In genomic region chr3L:10678545-10679067, dm6 we compare ENCODE assay signal across 1 fruit fly cellular context.
TF ChIP-seq lines count a peak whose summit lies in the region.

No protein-coding gene starts in this region.

TF ChIP-seq in whole organism, embryonic, 481 proteins besides CTCF, POLR2A, EP300 and RAD21 (continued from another document and continues in another):
- peak; percentile 91 for TF ChIP-seq Dbx (GFP tag; IDR thresholded peaks at IDR 0.05; lab: Robert Waterston, UW)
- TF ChIP-seq CG2199 (GFP tag; IDR thresholded peaks at IDR 0.05; lab: Robert Waterston, UW) = peak; percentile 89; the same call in 1 of the 3 replicates
- peak; percentile 96 for TF ChIP-seq CG10209 (GFP tag; optimal IDR thresholded peaks at IDR 0.05; lab: Kevin White, UChicago)
- TF ChIP-seq CG12155 (GFP tag; optimal IDR thresholded peaks at IDR 0.05; lab: Kevin White, UChicago) = peak; percentile 85
- no peak for TF ChIP-seq Lpt (GFP tag; optimal IDR thresholded peaks at IDR 0.05; lab: Kevin White, UChicago)
- peak; percentile 90 for TF ChIP-seq Blimp-1 (GFP tag; optimal IDR thresholded peaks at IDR 0.05; lab: Kevin White, UChicago)
- TF ChIP-seq zfh2 (GFP tag; optimal IDR thresholded peaks at IDR 0.05; lab: Kevin White, UChicago) = peak; percentile 90
- TF ChIP-seq CG32532 (GFP tag; IDR thresholded peaks at IDR 0.05; lab: Robert Waterston, UW) = peak; percentile 93
- peak; percentile 92 for TF ChIP-seq CG32772 (GFP tag; IDR thresholded peaks at IDR 0.05; lab: Robert Waterston, UW)
- peak; percentile 84 to 91 for TF ChIP-seq chif (GFP tag; optimal IDR thresholded peaks at IDR 0.05; lab: Kevin White, UChicago)
- TF ChIP-seq Dip3 (GFP tag; optimal IDR thresholded peaks at IDR 0.05; lab: Kevin White, UChicago) = peak; percentile 87
- TF ChIP-seq CG33557 (GFP tag; optimal IDR thresholded peaks at IDR 0.05; lab: Kevin White, UChicago) = peak; percentile 91
- peak; percentile 87 for TF ChIP-seq CG15514 (GFP tag; optimal IDR thresholded peaks at IDR 0.05; lab: Kevin White, UChicago)
- peak; percentile 93 for TF ChIP-seq CG13894 (tag; optimal IDR thresholded peaks at IDR 0.05; lab: Kevin White, UChicago)
- TF ChIP-seq ro (GFP tag; IDR thresholded peaks at IDR 0.05; lab: Robert Waterston, UW) = peak; percentile 93; the same call in 1 of the 2 replicates
- 0 out of 2 replicates have a peak, but pooled peaks have one; percentile 54 for TF ChIP-seq Lim3 (GFP tag; IDR thresholded peaks at IDR 0.05; lab: Robert Waterston, UW)
- peak; percentile 87 for TF ChIP-seq ken (GFP tag; IDR thresholded peaks at IDR 0.05; lab: Robert Waterston, UW)
- peak; percentile 91 for TF ChIP-seq Ssrp (tag; optimal IDR thresholded peaks at IDR 0.05; lab: Kevin White, UChicago)
- TF ChIP-seq CG8765 (GFP tag; IDR thresholded peaks at IDR 0.05; lab: Robert Waterston, UW) = peak; percentile 81
- peak; percentile 98 for TF ChIP-seq Adf1 (GFP tag; IDR thresholded peaks at IDR 0.05; lab: Robert Waterston, UW)
- TF ChIP-seq E2f2 (GFP tag; IDR thresholded peaks at IDR 0.05; lab: Robert Waterston, UW) = peak; percentile 80; the same call in 1 of the 2 replicates
- TF ChIP-seq HLH3B (GFP tag; IDR thresholded peaks at IDR 0.05; lab: Robert Waterston, UW) = peak; percentile 93
- TF ChIP-seq CG34376 (GFP tag; optimal IDR thresholded peaks at IDR 0.05; lab: Kevin White, UChicago) = peak; percentile 92
- TF ChIP-seq gcm (GFP tag; optimal IDR thresholded peaks at IDR 0.05; lab: Kevin White, UChicago) = peak; percentile 98
- peak; percentile 89 for TF ChIP-seq CG17385 (GFP tag; optimal IDR thresholded peaks at IDR 0.05; lab: Kevin White, UChicago)
- TF ChIP-seq Hmr (GFP tag; optimal IDR thresholded peaks at IDR 0.05; lab: Kevin White, UChicago) = peak; percentile 98
- peak; percentile 94 for TF ChIP-seq CG34422 (GFP tag; IDR thresholded peaks at IDR 0.05; lab: Robert Waterston, UW)
- TF ChIP-seq vfl (GFP tag; optimal IDR thresholded peaks at IDR 0.05; lab: Kevin White, UChicago) = peak; percentile 77
- TF ChIP-seq CG11696 (GFP tag; IDR thresholded peaks at IDR 0.05; lab: Robert Waterston, UW) = peak; percentile 99
- TF ChIP-seq inv (GFP tag; IDR thresholded peaks at IDR 0.05; lab: Robert Waterston, UW; ENCODE audit: partially characterized antibody) = no peak
- no peak for TF ChIP-seq ato (GFP tag; IDR thresholded peaks at IDR 0.05; lab: Robert Waterston, UW; ENCODE audit: partially characterized antibody)
- TF ChIP-seq gsb-n (tag; optimal IDR thresholded peaks at IDR 0.05; lab: Kevin White, UChicago) = peak; percentile 97
- TF ChIP-seq Rx (GFP tag; IDR thresholded peaks at IDR 0.05; lab: Robert Waterston, UW) = peak; percentile 48; the same call in 1 of the 2 replicates
- TF ChIP-seq eyg (GFP tag; optimal IDR thresholded peaks at IDR 0.05; lab: Kevin White, UChicago) = peak; percentile 76
- peak; percentile 96 for TF ChIP-seq run (tag; optimal IDR thresholded peaks at IDR 0.05; lab: Kevin White, UChicago)
- TF ChIP-seq Neu2 (GFP tag; optimal IDR thresholded peaks at IDR 0.05; lab: Kevin White, UChicago; ENCODE audit: borderline replicate concordance) = peak; percentile 40
- peak; percentile 98 for TF ChIP-seq CG2712 (tag; optimal IDR thresholded peaks at IDR 0.05; lab: Kevin White, UChicago)
- TF ChIP-seq CG7839 (tag; optimal IDR thresholded peaks at IDR 0.05; lab: Kevin White, UChicago) = peak; percentile 98
- TF ChIP-seq CG11398 (GFP tag; optimal IDR thresholded peaks at IDR 0.05; lab: Kevin White, UChicago) = peak; percentile 87
- TF ChIP-seq CG8924 (tag; optimal IDR thresholded peaks at IDR 0.05; lab: Kevin White, UChicago) = peak; percentile 98
- peak; percentile 96 for TF ChIP-seq CG15269 (tag; optimal IDR thresholded peaks at IDR 0.05; lab: Kevin White, UChicago)
- TF ChIP-seq MESR4 (GFP tag; optimal IDR thresholded peaks at IDR 0.05; lab: Kevin White, UChicago) = peak; percentile 40
- peak; percentile 67 for TF ChIP-seq CG12236 (GFP tag; optimal IDR thresholded peaks at IDR 0.05; lab: Kevin White, UChicago)
- peak; percentile 88 for TF ChIP-seq CG14050 (GFP tag; IDR thresholded peaks at IDR 0.05; lab: Robert Waterston, UW)
- no peak for TF ChIP-seq hbn (GFP tag; IDR thresholded peaks at IDR 0.05; lab: Robert Waterston, UW; ENCODE audit: partially characterized antibody)
- no peak for TF ChIP-seq Dll (GFP tag; IDR thresholded peaks at IDR 0.05; lab: Robert Waterston, UW; ENCODE audit: partially characterized antibody)
- peak; percentile 92 for TF ChIP-seq CG10431 (GFP tag; optimal IDR thresholded peaks at IDR 0.05; lab: Kevin White, UChicago)
- TF ChIP-seq chn (GFP tag; optimal IDR thresholded peaks at IDR 0.05; lab: Kevin White, UChicago) = peak; percentile 87
- peak; percentile 77 for TF ChIP-seq CG18764 (GFP tag; optimal IDR thresholded peaks at IDR 0.05; lab: Kevin White, UChicago)
- TF ChIP-seq Mes4 (GFP tag; optimal IDR thresholded peaks at IDR 0.05; lab: Kevin White, UChicago) = peak; percentile 88
- TF ChIP-seq lov (optimal IDR thresholded peaks at IDR 0.05; lab: Kevin White, UChicago) = no peak
- TF ChIP-seq lov (GFP tag; IDR thresholded peaks at IDR 0.05; lab: Robert Waterston, UW) = peak; percentile 75; the same call in 2 of the 3 replicates
- peak; percentile 90 for TF ChIP-seq Drgx (GFP tag; IDR thresholded peaks at IDR 0.05; lab: Robert Waterston, UW)
- peak; percentile 63 for TF ChIP-seq CG3163 (GFP tag; optimal IDR thresholded peaks at IDR 0.05; lab: Kevin White, UChicago)
- peak; percentile 57 for TF ChIP-seq CG15073 (GFP tag; optimal IDR thresholded peaks at IDR 0.05; lab: Kevin White, UChicago)
- TF ChIP-seq CG4707 (GFP tag; optimal IDR thresholded peaks at IDR 0.05; lab: Kevin White, UChicago) = peak; percentile 80
- peak in 1 of 3 experiments; percentile 86 for TF ChIP-seq Stat92E (GFP tag; optimal IDR thresholded peaks at IDR 0.05; lab: Kevin White, UChicago)
- peak; percentile 91 for TF ChIP-seq Bteb2 (GFP tag; optimal IDR thresholded peaks at IDR 0.05; lab: Kevin White, UChicago)
- peak; percentile 91 for TF ChIP-seq Oaz (GFP tag; IDR thresholded peaks at IDR 0.05; lab: Robert Waterston, UW)
- TF ChIP-seq Dek (tag; optimal IDR thresholded peaks at IDR 0.05; lab: Kevin White, UChicago) = peak; percentile 95
- peak; percentile 89 for TF ChIP-seq tin (GFP tag; optimal IDR thresholded peaks at IDR 0.05; lab: Kevin White, UChicago)
- no peak for TF ChIP-seq Kr (GFP tag; optimal IDR thresholded peaks at IDR 0.05; lab: Kevin White, UChicago)
- peak; percentile 94 for TF ChIP-seq CG17328 (GFP tag; IDR thresholded peaks at IDR 0.05; lab: Robert Waterston, UW)
- TF ChIP-seq sisA (GFP tag; IDR thresholded peaks at IDR 0.05; lab: Robert Waterston, UW) = peak; percentile 91
- peak; percentile 92 for TF ChIP-seq Hand (GFP tag; optimal IDR thresholded peaks at IDR 0.05; lab: Kevin White, UChicago)
- TF ChIP-seq CG6254 (GFP tag; optimal IDR thresholded peaks at IDR 0.05; lab: Kevin White, UChicago) = peak; percentile 89
- TF ChIP-seq danr (GFP tag; IDR thresholded peaks at IDR 0.05; lab: Robert Waterston, UW) = peak; percentile 92
- peak; percentile 96 for TF ChIP-seq HHEX (GFP tag; optimal IDR thresholded peaks at IDR 0.05; lab: Kevin White, UChicago)
- TF ChIP-seq dpn (GFP tag; optimal IDR thresholded peaks at IDR 0.05; lab: Kevin White, UChicago) = peak; percentile 88 to 90
- peak; percentile 97 for TF ChIP-seq crol (GFP tag; IDR thresholded peaks at IDR 0.05; lab: Robert Waterston, UW)
- TF ChIP-seq Camta (GFP tag; optimal IDR thresholded peaks at IDR 0.05; lab: Kevin White, UChicago) = peak; percentile 87
- peak; percentile 96 for TF ChIP-seq Meics (GFP tag; optimal IDR thresholded peaks at IDR 0.05; lab: Kevin White, UChicago)
- no peak for TF ChIP-seq Bgb (GFP tag; IDR thresholded peaks at IDR 0.05; lab: Robert Waterston, UW; ENCODE audit: partially characterized antibody)
- TF ChIP-seq mld (GFP tag; IDR thresholded peaks at IDR 0.05; lab: Robert Waterston, UW; ENCODE audit: partially characterized antibody) = no peak
- TF ChIP-seq CG9817 (tag; optimal IDR thresholded peaks at IDR 0.05; lab: Kevin White, UChicago) = peak; percentile 95
- peak; percentile 96 for TF ChIP-seq Oli (tag; optimal IDR thresholded peaks at IDR 0.05; lab: Kevin White, UChicago)
- TF ChIP-seq gt (GFP tag; IDR thresholded peaks at IDR 0.05; lab: Robert Waterston, UW) = no peak; the same call in 1 of the 2 replicates
- TF ChIP-seq CG12769 (tag; optimal IDR thresholded peaks at IDR 0.05; lab: Kevin White, UChicago) = peak; percentile 81
- peak; percentile 81 for TF ChIP-seq H15 (GFP tag; IDR thresholded peaks at IDR 0.05; lab: Robert Waterston, UW)
- TF ChIP-seq NfI (GFP tag; optimal IDR thresholded peaks at IDR 0.05; lab: Kevin White, UChicago) = peak; percentile 91
- TF ChIP-seq h (optimal IDR thresholded peaks at IDR 0.05; lab: Kevin White, UChicago) = no peak
- TF ChIP-seq NC2β (GFP tag; optimal IDR thresholded peaks at IDR 0.05; lab: Kevin White, UChicago) = peak; percentile 82
- TF ChIP-seq E2f1 (GFP tag; IDR thresholded peaks at IDR 0.05; lab: Robert Waterston, UW) = peak; percentile 94
- peak; percentile 76 for TF ChIP-seq CG31388 (GFP tag; optimal IDR thresholded peaks at IDR 0.05; lab: Kevin White, UChicago)
- peak; percentile 86 to 95 for TF ChIP-seq Pdp1 (GFP tag; optimal IDR thresholded peaks at IDR 0.05; lab: Kevin White, UChicago)
- peak; percentile 96 for TF ChIP-seq salm (tag; optimal IDR thresholded peaks at IDR 0.05; lab: Kevin White, UChicago)
- peak; percentile 1 for TF ChIP-seq Dp (GFP tag; optimal IDR thresholded peaks at IDR 0.05; lab: Kevin White, UChicago)
- peak; percentile 76 for TF ChIP-seq CG6272 (GFP tag; IDR thresholded peaks at IDR 0.05; lab: Robert Waterston, UW)
- TF ChIP-seq CG12942 (GFP tag; optimal IDR thresholded peaks at IDR 0.05; lab: Kevin White, UChicago) = peak; percentile 80
- TF ChIP-seq CG9932 (GFP tag; IDR thresholded peaks at IDR 0.05; lab: Robert Waterston, UW) = peak; percentile 87
- peak; percentile 93 for TF ChIP-seq nerfin-1 (tag; optimal IDR thresholded peaks at IDR 0.05; lab: Kevin White, UChicago)
- TF ChIP-seq btn (GFP tag; optimal IDR thresholded peaks at IDR 0.05; lab: Kevin White, UChicago) = peak; percentile 66
- TF ChIP-seq TFAM (GFP tag; optimal IDR thresholded peaks at IDR 0.05; lab: Kevin White, UChicago) = peak; percentile 65
- TF ChIP-seq CG15479 (GFP tag; optimal IDR thresholded peaks at IDR 0.05; lab: Kevin White, UChicago) = peak; percentile 62
- TF ChIP-seq ash1 (GFP tag; optimal IDR thresholded peaks at IDR 0.05; lab: Kevin White, UChicago) = no peak
- TF ChIP-seq unpg (GFP tag; optimal IDR thresholded peaks at IDR 0.05; lab: Kevin White, UChicago) = peak; percentile 96
- peak; percentile 80 for TF ChIP-seq Usf (GFP tag; optimal IDR thresholded peaks at IDR 0.05; lab: Kevin White, UChicago)
- TF ChIP-seq CG14965 (GFP tag; optimal IDR thresholded peaks at IDR 0.05; lab: Kevin White, UChicago; ENCODE audit: borderline replicate concordance) = peak; percentile 46
- peak; percentile 83 for TF ChIP-seq CG2202 (tag; optimal IDR thresholded peaks at IDR 0.05; lab: Kevin White, UChicago)
- TF ChIP-seq wdn (GFP tag; IDR thresholded peaks at IDR 0.05; lab: Robert Waterston, UW) = peak; percentile 91
- peak; percentile 90 for TF ChIP-seq Six4 (GFP tag; optimal IDR thresholded peaks at IDR 0.05; lab: Kevin White, UChicago)
- peak; percentile 42 for TF ChIP-seq CG9797 (GFP tag; optimal IDR thresholded peaks at IDR 0.05; lab: Kevin White, UChicago)
- peak; percentile 80 for TF ChIP-seq CG10462 (GFP tag; optimal IDR thresholded peaks at IDR 0.05; lab: Kevin White, UChicago)
- no peak for TF ChIP-seq gfzf (GFP tag; optimal IDR thresholded peaks at IDR 0.05; lab: Kevin White, UChicago)
- TF ChIP-seq Trl (optimal IDR thresholded peaks at IDR 0.05; lab: Kevin White, UChicago) = no peak
- peak; percentile 92 for TF ChIP-seq Trl (GFP tag; optimal IDR thresholded peaks at IDR 0.05; lab: Kevin White, UChicago)
- TF ChIP-seq pita (GFP tag; optimal IDR thresholded peaks at IDR 0.05; lab: Kevin White, UChicago) = no peak
- TF ChIP-seq CG7556 (GFP tag; optimal IDR thresholded peaks at IDR 0.05; lab: Kevin White, UChicago) = peak; percentile 99
- TF ChIP-seq CG8089 (GFP tag; optimal IDR thresholded peaks at IDR 0.05; lab: Kevin White, UChicago) = peak; percentile 76
- TF ChIP-seq ara (GFP tag; IDR thresholded peaks at IDR 0.05; lab: Robert Waterston, UW) = peak; percentile 92
- peak; percentile 76 for TF ChIP-seq fd102C (GFP tag; optimal IDR thresholded peaks at IDR 0.05; lab: Kevin White, UChicago)
- no peak for TF ChIP-seq CG1832 (GFP tag; optimal IDR thresholded peaks at IDR 0.05; lab: Kevin White, UChicago)
- peak; percentile 95 for TF ChIP-seq peb (GFP tag; IDR thresholded peaks at IDR 0.05; lab: Robert Waterston, UW)
- TF ChIP-seq dimm (GFP tag; IDR thresholded peaks at IDR 0.05; lab: Robert Waterston, UW) = no peak; the same call in 1 of the 2 replicates
- TF ChIP-seq twi (tag; optimal IDR thresholded peaks at IDR 0.05; lab: Kevin White, UChicago) = peak; percentile 87
- TF ChIP-seq GATAe (GFP tag; conservative IDR thresholded peaks at IDR 0.05; lab: Robert Waterston, UW) = peak; percentile 69
- TF ChIP-seq CG16863 (GFP tag; optimal IDR thresholded peaks at IDR 0.05; lab: Kevin White, UChicago) = peak; percentile 87
- TF ChIP-seq sima (GFP tag; optimal IDR thresholded peaks at IDR 0.05; lab: Kevin White, UChicago) = peak; percentile 79
- TF ChIP-seq CG2875 (GFP tag; optimal IDR thresholded peaks at IDR 0.05; lab: Kevin White, UChicago) = peak; percentile 95
- TF ChIP-seq Atf-2 (GFP tag; optimal IDR thresholded peaks at IDR 0.05; lab: Kevin White, UChicago) = peak; percentile 79
- peak; percentile 80; the same call in 3 of the 4 replicates for TF ChIP-seq Gug (GFP tag; IDR thresholded peaks at IDR 0.05; lab: Robert Waterston, UW)
- peak; percentile 91 for TF ChIP-seq CG13624 (GFP tag; optimal IDR thresholded peaks at IDR 0.05; lab: Kevin White, UChicago)
- TF ChIP-seq Rfx (GFP tag; IDR thresholded peaks at IDR 0.05; lab: Robert Waterston, UW) = peak; percentile 91
- TF ChIP-seq CG31224 (GFP tag; IDR thresholded peaks at IDR 0.05; lab: Robert Waterston, UW) = peak; percentile 88
- TF ChIP-seq CG12391 (tag; optimal IDR thresholded peaks at IDR 0.05; lab: Kevin White, UChicago) = peak; percentile 97
- TF ChIP-seq repo (GFP tag; optimal IDR thresholded peaks at IDR 0.05; lab: Kevin White, UChicago) = peak; percentile 81
- TF ChIP-seq CG8359 (GFP tag; optimal IDR thresholded peaks at IDR 0.05; lab: Kevin White, UChicago; ENCODE audit: borderline replicate concordance) = peak; percentile 81
- TF ChIP-seq CG8281 (tag; optimal IDR thresholded peaks at IDR 0.05; lab: Kevin White, UChicago) = peak; percentile 76
- TF ChIP-seq Med (GFP tag; lab: Kevin White, UChicago) = peak; percentile 95
- TF ChIP-seq Poxn (GFP tag; IDR thresholded peaks at IDR 0.05; lab: Robert Waterston, UW) = peak; percentile 86
